Fruit fly (Drosophila melanogaster) whole organism, embryonic: ENCODE results near the gene CG16736.

Experiments
- Adf1 ChIP-seq: fragments of 200-800 bp; sonication (Bioruptor generic); IDR thresholded peaks from 2 replicates; pipeline ENCODE4 v1.3.6; 2022; ENCODE audit warnings: missing biosample characterization, missing genetic modification characterization
- Atf-2 ChIP-seq: fragments of 200-800 bp; sonication (Bioruptor generic); optimal IDR thresholded peaks from 2 replicates; lab custom pipeline; 2016; ENCODE audit warnings: missing biosample characterization, missing genetic modification characterization
- Atf6 ChIP-seq: fragments of 200-800 bp; sonication (Bioruptor generic); IDR thresholded peaks from 2 replicates; pipeline ENCODE4 v1.3.6; 2022; ENCODE audit warnings: missing biosample characterization, missing genetic modification characterization
- B-H1 ChIP-seq: fragments of 200-800 bp; sonication (Bioruptor generic); IDR thresholded peaks from 3 replicates; pipeline ENCODE4 v1.3.6; 2022; ENCODE audit warnings: missing biosample characterization, missing genetic modification characterization
- Blimp-1 ChIP-seq: fragments of 200-800 bp; sonication (Bioruptor generic); optimal IDR thresholded peaks from 3 replicates; lab custom pipeline; 2018; ENCODE audit warnings: missing biosample characterization, missing genetic modification characterization, mild to moderate bottlenecking, moderate library complexity, missing genetic modification reagents
- CG10147 ChIP-seq: fragments of 200-800 bp; sonication (Bioruptor generic); optimal IDR thresholded peaks from 2 replicates; lab custom pipeline; 2019; ENCODE audit warnings: missing biosample characterization, mild to moderate bottlenecking, missing genetic modification characterization, moderate library complexity
- CG10959 ChIP-seq: fragments of 200-800 bp; sonication (Bioruptor generic); IDR thresholded peaks from 2 replicates; pipeline ENCODE4 v1.3.6; 2022; ENCODE audit warnings: missing biosample characterization, missing genetic modification characterization
- CG11085 ChIP-seq: fragments of 200-800 bp; sonication (Bioruptor generic); IDR thresholded peaks from 2 replicates; pipeline ENCODE4 v1.3.6; 2022; ENCODE audit warnings: missing biosample characterization, missing genetic modification characterization
- CG11398 ChIP-seq: fragments of 200-800 bp; sonication (Bioruptor generic); optimal IDR thresholded peaks from 2 replicates; lab custom pipeline; 2016; ENCODE audit warnings: missing biosample characterization, missing genetic modification characterization
- CG11456 ChIP-seq: fragments of 200-800 bp; sonication (Bioruptor generic); IDR thresholded peaks from 3 replicates; pipeline ENCODE4 v1.3.6; 2022; ENCODE audit warnings: missing biosample characterization, missing genetic modification characterization
- CG12155 ChIP-seq: fragments of 200-800 bp; sonication (Bioruptor generic); optimal IDR thresholded peaks from 3 replicates; lab custom pipeline; 2016; ENCODE audit warnings: missing biosample characterization, missing genetic modification characterization
- CG13624 ChIP-seq: fragments of 200-800 bp; sonication (Bioruptor generic); optimal IDR thresholded peaks from 2 replicates; lab custom pipeline; 2016; ENCODE audit warnings: missing biosample characterization, missing genetic modification characterization
- CG13894 ChIP-seq: fragments of 200-800 bp; sonication (Bioruptor generic); optimal IDR thresholded peaks from 3 replicates; lab custom pipeline; 2018; ENCODE audit warnings: missing biosample characterization, mild to moderate bottlenecking, missing genetic modification characterization, moderate library complexity
- CG14014 ChIP-seq: fragments of 200-800 bp; sonication (Bioruptor generic); IDR thresholded peaks from 2 replicates; pipeline ENCODE4 v1.3.6; 2022; ENCODE audit warnings: missing biosample characterization, missing genetic modification characterization
- CG14667 ChIP-seq: fragments of 200-800 bp; sonication (Bioruptor generic); IDR thresholded peaks from 2 replicates; pipeline ENCODE4 v1.3.6; 2022; ENCODE audit warnings: missing biosample characterization, missing genetic modification characterization
- CG15011 ChIP-seq: fragments of 200-800 bp; sonication (Bioruptor generic); optimal IDR thresholded peaks from 3 replicates; lab custom pipeline; 2018; ENCODE audit warnings: missing biosample characterization, mild to moderate bottlenecking, missing genetic modification characterization
- CG15601 ChIP-seq: fragments of 200-800 bp; sonication (Bioruptor generic); optimal IDR thresholded peaks from 3 replicates; lab custom pipeline; 2019; ENCODE audit warnings: missing biosample characterization, mild to moderate bottlenecking, missing genetic modification characterization, moderate library complexity
- CG17385 ChIP-seq: fragments of 200-800 bp; sonication (Bioruptor generic); optimal IDR thresholded peaks from 3 replicates; lab custom pipeline; 2018; ENCODE audit warnings: missing biosample characterization, mild to moderate bottlenecking, missing genetic modification characterization
- CG18764 ChIP-seq: fragments of 200-800 bp; sonication (Bioruptor generic); optimal IDR thresholded peaks from 3 replicates; lab custom pipeline; 2016; ENCODE audit warnings: missing biosample characterization, missing genetic modification characterization
- CG3847 ChIP-seq: fragments of 200-800 bp; sonication (Bioruptor generic); IDR thresholded peaks from 2 replicates; pipeline ENCODE4 v1.3.6; 2022; ENCODE audit warnings: missing biosample characterization, missing genetic modification characterization
- CG42726 ChIP-seq: fragments of 200-800 bp; sonication (Bioruptor generic); IDR thresholded peaks from 2 replicates; pipeline ENCODE4 v1.3.6; 2022; ENCODE audit warnings: missing biosample characterization, missing genetic modification characterization; ENCODE audit not compliant: partially characterized antibody
- CG6175 ChIP-seq: fragments of 200-800 bp; sonication (Bioruptor generic); IDR thresholded peaks from 3 replicates; pipeline ENCODE4 v1.3.6; 2022; ENCODE audit warnings: missing biosample characterization, missing genetic modification characterization
- CG6654 ChIP-seq: fragments of 200-800 bp; sonication (Bioruptor generic); optimal IDR thresholded peaks from 2 replicates; lab custom pipeline; 2017; ENCODE audit warnings: missing biosample characterization, mild to moderate bottlenecking, missing genetic modification characterization
- CG6689 ChIP-seq: fragments of 200-800 bp; sonication (Bioruptor generic); IDR thresholded peaks from 2 replicates; pipeline ENCODE4 v1.3.6; 2022; ENCODE audit warnings: missing biosample characterization, missing genetic modification characterization
- CG7372 ChIP-seq: fragments of 200-800 bp; sonication (Bioruptor generic); IDR thresholded peaks from 2 replicates; pipeline ENCODE4 v1.3.6; 2022; ENCODE audit warnings: missing biosample characterization, missing genetic modification characterization
- CG8290 ChIP-seq, 3 experiments: fragments of 200-800 bp; sonication (Bioruptor generic); optimal IDR thresholded peaks; 2 replicates each; lab custom pipeline; 2016 to 2019; ENCODE audit warnings: missing biosample characterization in 3 of 3, missing genetic modification characterization in 3 of 3, mild to moderate bottlenecking in 2 of 3, moderate library complexity in 1 of 3
- CG8388 ChIP-seq: fragments of 200-800 bp; sonication (Bioruptor generic); optimal IDR thresholded peaks from 2 replicates; lab custom pipeline; 2019; ENCODE audit warnings: missing biosample characterization, mild to moderate bottlenecking, missing genetic modification characterization, moderate library complexity
- CG8924 ChIP-seq: fragments of 200-800 bp; optimal IDR thresholded peaks from 3 replicates; lab custom pipeline; 2019; ENCODE audit warnings: missing biosample characterization, mild to moderate bottlenecking, missing genetic modification characterization, moderate library complexity
- CoRest ChIP-seq: fragments of 200-800 bp; sonication (Bioruptor generic); optimal IDR thresholded peaks from 3 replicates; lab custom pipeline; 2018; ENCODE audit warnings: missing biosample characterization, mild to moderate bottlenecking, missing genetic modification characterization, moderate library complexity
- CrebB ChIP-seq: fragments of 200-800 bp; sonication (Bioruptor generic); optimal IDR thresholded peaks from 3 replicates; lab custom pipeline; 2018; ENCODE audit warnings: missing biosample characterization, mild to moderate bottlenecking, missing genetic modification characterization
- Dll ChIP-seq: fragments of 200-800 bp; sonication (Bioruptor generic); IDR thresholded peaks from 4 replicates; pipeline ENCODE4 v1.3.6; 2022; ENCODE audit warnings: missing biosample characterization, missing genetic modification characterization; ENCODE audit not compliant: partially characterized antibody
- Fer3 ChIP-seq: fragments of 200-800 bp; sonication (Bioruptor generic); optimal IDR thresholded peaks from 2 replicates; lab custom pipeline; 2018; ENCODE audit warnings: missing biosample characterization, mild to moderate bottlenecking, missing genetic modification characterization, moderate library complexity
- H15 ChIP-seq: fragments of 200-800 bp; sonication (Bioruptor generic); IDR thresholded peaks from 3 replicates; pipeline ENCODE4 v1.3.6; 2022; ENCODE audit warnings: missing biosample characterization, missing genetic modification characterization
- NfI ChIP-seq: fragments of 200-800 bp; sonication (Bioruptor generic); optimal IDR thresholded peaks from 3 replicates; lab custom pipeline; 2018; ENCODE audit warnings: missing biosample characterization, mild to moderate bottlenecking, missing genetic modification characterization, moderate library complexity
- Ravus ChIP-seq: fragments of 200-800 bp; sonication (Bioruptor generic); IDR thresholded peaks from 2 replicates; pipeline ENCODE4 v1.3.6; 2022; ENCODE audit warnings: missing biosample characterization, missing genetic modification characterization
- Spps ChIP-seq: fragments of 200-800 bp; sonication (Bioruptor generic); optimal IDR thresholded peaks from 2 replicates; lab custom pipeline; 2018; ENCODE audit warnings: missing biosample characterization, mild to moderate bottlenecking, missing genetic modification characterization
- ap ChIP-seq: fragments of 200-800 bp; sonication (Bioruptor generic); IDR thresholded peaks from 2 replicates; pipeline ENCODE4 v1.3.6; 2022; ENCODE audit warnings: missing biosample characterization, missing genetic modification characterization
- cas ChIP-seq: fragments of 200-800 bp; sonication (Bioruptor generic); IDR thresholded peaks from 2 replicates; pipeline ENCODE4 v1.3.6; 2022; ENCODE audit warnings: missing biosample characterization, missing genetic modification characterization
- cg ChIP-seq: fragments of 200-800 bp; sonication (Bioruptor generic); optimal IDR thresholded peaks from 3 replicates; lab custom pipeline; 2019; ENCODE audit warnings: missing biosample characterization, mild to moderate bottlenecking, missing genetic modification characterization, moderate library complexity
- ems ChIP-seq: fragments of 200-800 bp; sonication (Bioruptor generic); optimal IDR thresholded peaks from 3 replicates; lab custom pipeline; 2016; ENCODE audit warnings: missing biosample characterization, missing genetic modification characterization
- lilli ChIP-seq: fragments of 200-800 bp; sonication (Bioruptor generic); optimal IDR thresholded peaks from 3 replicates; lab custom pipeline; 2016; ENCODE audit warnings: missing biosample characterization, missing genetic modification characterization
- lmd ChIP-seq: fragments of 200-800 bp; sonication (Bioruptor generic); IDR thresholded peaks from 2 replicates; pipeline ENCODE4 v1.3.6; 2022; ENCODE audit warnings: missing biosample characterization, missing genetic modification characterization
- oc ChIP-seq: fragments of 200-800 bp; sonication (Bioruptor generic); optimal IDR thresholded peaks from 2 replicates; lab custom pipeline; 2018; ENCODE audit warnings: missing biosample characterization, mild to moderate bottlenecking, missing genetic modification characterization, moderate library complexity
- onecut ChIP-seq: fragments of 200-800 bp; sonication (Bioruptor generic); IDR thresholded peaks from 2 replicates; pipeline ENCODE4 v1.3.6; 2022; ENCODE audit warnings: missing biosample characterization, missing genetic modification characterization
- otp ChIP-seq: fragments of 200-800 bp; sonication (Bioruptor generic); IDR thresholded peaks from 3 replicates; pipeline ENCODE4, ENCODE4 v1.3.6; 2022; ENCODE audit warnings: missing biosample characterization, missing genetic modification characterization
- p53 ChIP-seq: fragments of 200-800 bp; sonication (Bioruptor generic); optimal IDR thresholded peaks from 2 replicates; lab custom pipeline; 2016; ENCODE audit warnings: missing biosample characterization, missing genetic modification characterization
- pb ChIP-seq: fragments of 200-800 bp; sonication (Bioruptor generic); optimal IDR thresholded peaks from 3 replicates; lab custom pipeline; 2016; ENCODE audit warnings: missing biosample characterization, missing genetic modification characterization
- tap ChIP-seq: fragments of 200-800 bp; optimal IDR thresholded peaks from 3 replicates; lab custom pipeline; 2019; ENCODE audit warnings: missing biosample characterization, mild to moderate bottlenecking, missing genetic modification characterization, moderate library complexity
- tgo ChIP-seq: fragments of 200-800 bp; sonication (Bioruptor generic); IDR thresholded peaks from 3 replicates; pipeline ENCODE4 v1.3.6; 2022; ENCODE audit warnings: missing biosample characterization, missing genetic modification characterization
- ttk ChIP-seq: fragments of 200-800 bp; sonication (Bioruptor generic); IDR thresholded peaks from 2 replicates; pipeline ENCODE4 v2.1.2; 2022; ENCODE audit warnings: missing biosample characterization, missing genetic modification characterization
- zfh2 ChIP-seq: fragments of 200-800 bp; sonication (Bioruptor generic); optimal IDR thresholded peaks from 2 replicates; lab custom pipeline; 2016; ENCODE audit warnings: missing biosample characterization, missing genetic modification characterization

CG16736 gene

dm6 chr3R:9224807-9225206 lies 32.7 kb downstream of the CG16736 start (continued):
- TF ChIP-seq CG15011 (GFP tag; lab: Kevin White, UChicago) = no peak
- peak; percentile 44 for TF ChIP-seq CG15601 (tag; lab: Kevin White, UChicago)
- peak; percentile 40 for TF ChIP-seq NfI (GFP tag; lab: Kevin White, UChicago)
- peak; percentile 36; the same call in 1 of the 2 replicates for TF ChIP-seq CG11085 (GFP tag; lab: Robert Waterston, UW)
- peak; percentile 75 for TF ChIP-seq lmd
- TF ChIP-seq pb (GFP tag; lab: Kevin White, UChicago) = peak; percentile 27
- TF ChIP-seq CG6175 (GFP tag; lab: Robert Waterston, UW) = no peak
- TF ChIP-seq H15 (GFP tag; lab: Robert Waterston, UW) = peak; percentile 78; the same call in 1 of the 3 replicates
- peak; percentile 9 for TF ChIP-seq CG11398 (GFP tag; lab: Kevin White, UChicago)
- no peak for TF ChIP-seq CG8290 (GFP tag; optimal IDR thresholded peaks at IDR 0.05; lab: Kevin White, UChicago)
- TF ChIP-seq CG8290 (tag; optimal IDR thresholded peaks at IDR 0.05; lab: Kevin White, UChicago) = peak in 1 of 2 experiments; percentile 40
- TF ChIP-seq Atf-2 (GFP tag; lab: Kevin White, UChicago) = peak; percentile 52
- peak; percentile 59 for TF ChIP-seq CoRest (tag; lab: Kevin White, UChicago)
- TF ChIP-seq CG13894 = no peak
- peak; percentile 72 for TF ChIP-seq tap (tag; lab: Kevin White, UChicago)
- no peak; the same call in 1 of the 2 replicates for TF ChIP-seq Atf6 (GFP tag; lab: Robert Waterston, UW)
- peak; percentile 84 for TF ChIP-seq CG6689 (GFP tag; lab: Robert Waterston, UW)
- 0 out of 2 replicates have a peak, but pooled peaks have one; percentile 24 for TF ChIP-seq CG3847
- peak; percentile 17; the same call in 1 of the 2 replicates for TF ChIP-seq CG14014 (GFP tag; lab: Robert Waterston, UW)
- TF ChIP-seq CG13624 (GFP tag; lab: Kevin White, UChicago) = peak; percentile 46
- TF ChIP-seq Ravus (GFP tag; lab: Robert Waterston, UW) = peak; percentile 27
- TF ChIP-seq CG10959 = no peak
- TF ChIP-seq CG10147 (GFP tag; lab: Kevin White, UChicago) = peak; percentile 2
- TF ChIP-seq otp (GFP tag; lab: Robert Waterston, UW) = peak; percentile 55; the same call in 2 of the 3 replicates
- no peak for TF ChIP-seq Dll
- peak; percentile 61; the same call in 1 of the 2 replicates for TF ChIP-seq CG14667 (GFP tag; lab: Robert Waterston, UW)
- peak; percentile 28 for TF ChIP-seq Spps (tag; lab: Kevin White, UChicago)
- TF ChIP-seq ttk (GFP tag; lab: Robert Waterston, UW) = peak; percentile 60
- peak; percentile 80 for TF ChIP-seq tgo (GFP tag; lab: Robert Waterston, UW)
- TF ChIP-seq lilli (GFP tag; lab: Kevin White, UChicago) = peak; percentile 60
- TF ChIP-seq CG17385 (GFP tag; lab: Kevin White, UChicago) = peak; percentile 59
- no peak for TF ChIP-seq CG42726 (GFP tag; lab: Robert Waterston, UW)
- TF ChIP-seq CG8388 (GFP tag; lab: Kevin White, UChicago) = peak; percentile 69
- TF ChIP-seq CG8924 = peak; percentile 85
- TF ChIP-seq CrebB (tag; lab: Kevin White, UChicago) = no peak
- peak; percentile 45 for TF ChIP-seq CG6654 (GFP tag; lab: Kevin White, UChicago)
- TF ChIP-seq CG11456 (GFP tag; lab: Robert Waterston, UW) = no peak
- peak; percentile 7; the same call in 1 of the 2 replicates for TF ChIP-seq CG7372 (GFP tag; lab: Robert Waterston, UW)
- TF ChIP-seq cas (GFP tag; lab: Robert Waterston, UW) = no peak
- TF ChIP-seq onecut = no peak
- peak; percentile 51 for TF ChIP-seq CG18764 (GFP tag; lab: Kevin White, UChicago)
- TF ChIP-seq Fer3 (tag; lab: Kevin White, UChicago) = peak; percentile 57
- no peak for TF ChIP-seq ap (GFP tag; lab: Robert Waterston, UW)
- TF ChIP-seq Blimp-1 (GFP tag; lab: Kevin White, UChicago) = peak; percentile 80
- 0 out of 2 replicates have a peak, but pooled peaks have one; percentile 14 for TF ChIP-seq Adf1
- TF ChIP-seq zfh2 (GFP tag; lab: Kevin White, UChicago) = no peak
- peak; percentile 60 for TF ChIP-seq B-H1 (GFP tag; lab: Robert Waterston, UW)
- peak; percentile 42 for TF ChIP-seq oc (tag; lab: Kevin White, UChicago)
- no peak for TF ChIP-seq cg (GFP tag; lab: Kevin White, UChicago)
- peak; percentile 54 for TF ChIP-seq CG12155
- TF ChIP-seq ems (GFP tag; lab: Kevin White, UChicago) = peak; percentile 16
- TF ChIP-seq p53 (GFP tag; lab: Kevin White, UChicago) = no peak
